Fruit fly (Drosophila melanogaster) S2 (cell line): ENCODE data around the gene CG43179.

Experiments
- CG8478 ChIP-seq: fragments of >200 bp; optimal IDR thresholded peaks from 2 replicates; lab custom pipeline; 2018
- CTCF ChIP-seq, 2 experiments: fragments of >200 bp; optimal IDR thresholded peaks; 2 replicates each; lab custom pipeline; 2018

dm6 chr3R:14287980-14288379 is 32.1 kb downstream of the CG43179 start:
- TF ChIP-seq CG8478 (lab: Kevin White, UChicago) (no peak), CTCF (optimal IDR thresholded peaks at IDR 0.05; lab: Kevin White, UChicago) (no peak)
